Fruit fly (Drosophila melanogaster) Kc167 (cell line): ENCODE measurements around the gene CG32259.

Experiments used
- Myc ChIP-seq: fragments of >200 bp; optimal IDR thresholded peaks from 2 replicates; lab custom pipeline; 2017; ENCODE audit warnings: missing external identifiers
- Sin3A ChIP-seq: fragments of >200 bp; optimal IDR thresholded peaks from 2 replicates; lab custom pipeline; 2018; ENCODE audit warnings: missing external identifiers
- h ChIP-seq: fragments of >200 bp; optimal IDR thresholded peaks from 3 replicates; lab custom pipeline; 2018; ENCODE audit warnings: missing external identifiers
- insv ChIP-seq: fragments of >200 bp; optimal IDR thresholded peaks from 3 replicates; lab custom pipeline; 2018; ENCODE audit warnings: missing external identifiers
- ttk ChIP-seq: sonication (Bioruptor generic); optimal IDR thresholded peaks from 2 replicates; lab custom pipeline; 2017; ENCODE audit warnings: missing external identifiers

dm6 chr3L:4055438-4055962, 13.7 kb upstream of the CG32259 start:
- TF ChIP-seq insv (lab: Kevin White, UChicago) (no peak), Sin3A (lab: Kevin White, UChicago) (no peak), h (lab: Kevin White, UChicago) (no peak), ttk (lab: Kevin White, UChicago) (no peak), Myc (lab: Kevin White, UChicago) (no peak)
